Worm (Caenorhabditis elegans) whole organism, late embryonic: ENCODE measurements around the gene idpp-16.

ENCODE experiments used
- Y22D7AL.16 ChIP-seq: sonication (generic microtip); optimal IDR thresholded peaks from 2 replicates; lab custom pipeline; 2016; ENCODE audit warnings: missing genetic modification characterization, missing compliant biosample characterization
- ama-1 ChIP-seq: fragments of 150-350 bp; optimal IDR thresholded peaks from 2 replicates; lab custom pipeline; 2014
- ceh-30 ChIP-seq: fragments of 150-350 bp; optimal IDR thresholded peaks from 2 replicates; lab custom pipeline; 2014; ENCODE audit warnings: missing biosample characterization, missing genetic modification characterization
- ceh-9 ChIP-seq: sonication (generic microtip); optimal IDR thresholded peaks from 2 replicates; lab custom pipeline; 2016; ENCODE audit warnings: mild to moderate bottlenecking, missing genetic modification characterization, inconsistent platforms, missing compliant biosample characterization
- hlh-15 ChIP-seq: sonication (generic microtip); optimal IDR thresholded peaks from 2 replicates; lab custom pipeline; 2016; ENCODE audit warnings: missing genetic modification characterization, missing compliant biosample characterization
- lin-11 ChIP-seq: fragments of 200-800 bp; sonication (Bioruptor generic); optimal IDR thresholded peaks from 2 replicates; lab custom pipeline; 2018; ENCODE audit warnings: mild to moderate bottlenecking, missing genetic modification characterization, missing compliant biosample characterization
- nhr-11 ChIP-seq: fragments of 150-350 bp; optimal IDR thresholded peaks from 2 replicates; lab custom pipeline; 2014; ENCODE audit warnings: missing biosample characterization, missing genetic modification characterization
- odd-2 ChIP-seq: sonication (generic microtip); optimal IDR thresholded peaks from 2 replicates; lab custom pipeline; 2017; ENCODE audit warnings: antibody characterized with exemption, mild to moderate bottlenecking, missing genetic modification characterization, missing compliant biosample characterization
- sdc-2 ChIP-seq: sonication (generic microtip); optimal IDR thresholded peaks from 2 replicates; lab custom pipeline; 2016; ENCODE audit warnings: missing genotype, missing genetic modification characterization, missing compliant biosample characterization
- ttx-3 ChIP-seq: sonication (generic microtip); optimal IDR thresholded peaks from 2 replicates; lab custom pipeline; 2016; ENCODE audit warnings: missing genetic modification reagents, missing genetic modification characterization, missing compliant biosample characterization
- ztf-16 ChIP-seq: sonication (generic microtip); optimal IDR thresholded peaks from 2 replicates; lab custom pipeline; 2017; ENCODE audit warnings: missing genetic modification characterization, missing compliant biosample characterization

DNA sequence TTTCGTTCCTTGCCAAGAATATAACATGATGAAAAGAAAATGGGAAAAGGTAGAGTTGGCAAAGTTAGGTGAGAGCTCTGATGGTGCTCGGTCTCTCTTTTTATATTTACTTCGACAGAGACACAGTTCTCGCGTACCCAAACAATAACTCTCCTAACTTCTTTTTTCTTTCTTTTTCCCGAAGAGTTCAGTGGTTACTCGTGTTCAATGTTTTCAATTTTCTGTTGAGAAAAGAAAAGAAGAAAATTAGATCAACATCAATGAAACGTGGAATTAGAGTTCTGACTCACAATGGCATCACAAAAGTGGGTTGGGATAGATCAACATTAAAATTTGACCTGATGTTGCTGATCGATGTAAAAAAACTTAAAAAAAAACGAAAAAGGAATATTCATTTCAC is at the start of gene idpp-16:
- no peak for TF ChIP-seq ceh-9 (tag; lab: Kevin White, UChicago)
- no peak for TF ChIP-seq lin-11
- no peak for TF ChIP-seq ama-1 (lab: Kevin White, UChicago)
- TF ChIP-seq Y22D7AL.16 (tag; lab: Kevin White, UChicago) = no peak
- TF ChIP-seq sdc-2 (tag; lab: Kevin White, UChicago) = no peak
- no peak for TF ChIP-seq hlh-15 (tag; lab: Kevin White, UChicago)
- no peak for TF ChIP-seq ztf-16 (tag; lab: Kevin White, UChicago)
- no peak for TF ChIP-seq ceh-30 (tag; lab: Kevin White, UChicago)
- no peak for TF ChIP-seq nhr-11 (tag; lab: Kevin White, UChicago)
- TF ChIP-seq ttx-3 = no peak
- no peak for TF ChIP-seq odd-2
